Worm (Caenorhabditis elegans) whole organism, L4/young adult: ENCODE results near the gene H40L08.1.

Experiments
- dao-5 ChIP-seq: sonication (generic microtip); optimal IDR thresholded peaks from 2 replicates; lab custom pipeline; 2016; ENCODE audit warnings: missing genotype, missing genetic modification characterization, moderate library complexity, missing compliant biosample characterization
- him-1 ChIP-seq: sonication (generic microtip); optimal IDR thresholded peaks from 2 replicates; lab custom pipeline; 2016; ENCODE audit warnings: missing genotype, missing genetic modification reagents, missing genetic modification characterization, missing compliant biosample characterization

DNA sequence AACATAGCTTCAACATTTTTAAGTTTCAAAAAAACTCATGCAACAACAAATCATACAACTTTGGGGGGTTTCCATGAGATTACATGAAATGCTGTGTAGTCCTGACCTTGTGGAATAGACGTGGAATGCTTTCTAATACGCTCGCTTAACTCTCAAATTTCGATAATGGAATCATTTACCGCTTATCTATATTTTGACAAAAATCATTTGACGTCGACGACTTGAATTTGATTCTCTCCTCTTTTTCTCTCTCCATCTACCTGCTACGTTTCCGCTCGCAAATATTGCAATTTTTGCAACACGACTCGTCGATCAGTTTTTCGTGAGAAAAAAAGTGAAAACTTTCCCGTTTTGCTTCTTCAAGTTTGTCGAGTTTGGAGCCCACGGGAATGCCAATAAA lies 5.2 kb upstream of the H40L08.1 start, which contains the start of gene flr-4:
- TF ChIP-seq dao-5 (no peak), him-1 (tag; lab: Kevin White, UChicago) (no peak)
